Fruit fly (Drosophila melanogaster): Measurements from ENCODE around the gene Fpgs1.

Gene Fpgs1

DNA sequence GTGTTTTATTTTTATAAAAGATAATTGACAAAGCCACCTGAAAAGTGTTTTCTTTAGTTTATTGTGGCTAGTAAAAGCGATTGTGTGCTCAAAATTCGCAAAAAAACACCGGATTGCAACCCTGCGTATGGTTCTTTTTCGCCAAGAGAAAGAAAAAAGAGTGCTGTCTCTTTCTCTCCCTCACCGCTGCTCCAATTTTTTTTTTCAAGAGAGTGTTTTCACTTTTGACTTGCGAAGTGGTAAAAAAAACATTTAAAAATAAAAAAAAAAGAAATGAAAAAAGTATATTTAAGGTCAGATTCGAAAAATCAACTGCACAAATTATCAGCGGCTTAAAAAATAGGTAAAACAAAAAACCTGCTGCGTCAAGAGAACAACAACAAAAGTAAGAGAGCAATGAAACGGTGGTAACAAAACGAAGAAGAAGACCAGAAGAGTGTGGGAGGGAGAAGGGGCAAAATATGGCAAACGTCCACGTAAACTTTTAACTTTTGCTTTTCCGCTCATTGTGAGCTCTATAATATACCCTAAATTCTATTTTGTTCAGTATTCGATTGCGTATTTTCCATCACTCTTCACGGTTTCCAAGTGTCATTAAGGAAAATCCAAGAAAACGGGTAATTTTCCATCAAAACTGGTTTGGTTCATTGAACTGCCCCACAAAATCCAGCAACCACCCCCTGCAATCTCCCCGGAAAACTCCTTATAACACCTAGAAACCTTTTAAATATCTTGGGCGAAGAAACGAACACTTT lies 15.1 kb upstream of the Fpgs1 start:
- no peak for TF ChIP-seq h (optimal IDR thresholded peaks at IDR 0.05)
- no peak for TF ChIP-seq psq (optimal IDR thresholded peaks at IDR 0.05)
- TF ChIP-seq Myc (optimal IDR thresholded peaks at IDR 0.05) = no peak
- no peak for TF ChIP-seq insv (optimal IDR thresholded peaks at IDR 0.05)
- no peak for TF ChIP-seq Sin3A (optimal IDR thresholded peaks at IDR 0.05)

DNA sequence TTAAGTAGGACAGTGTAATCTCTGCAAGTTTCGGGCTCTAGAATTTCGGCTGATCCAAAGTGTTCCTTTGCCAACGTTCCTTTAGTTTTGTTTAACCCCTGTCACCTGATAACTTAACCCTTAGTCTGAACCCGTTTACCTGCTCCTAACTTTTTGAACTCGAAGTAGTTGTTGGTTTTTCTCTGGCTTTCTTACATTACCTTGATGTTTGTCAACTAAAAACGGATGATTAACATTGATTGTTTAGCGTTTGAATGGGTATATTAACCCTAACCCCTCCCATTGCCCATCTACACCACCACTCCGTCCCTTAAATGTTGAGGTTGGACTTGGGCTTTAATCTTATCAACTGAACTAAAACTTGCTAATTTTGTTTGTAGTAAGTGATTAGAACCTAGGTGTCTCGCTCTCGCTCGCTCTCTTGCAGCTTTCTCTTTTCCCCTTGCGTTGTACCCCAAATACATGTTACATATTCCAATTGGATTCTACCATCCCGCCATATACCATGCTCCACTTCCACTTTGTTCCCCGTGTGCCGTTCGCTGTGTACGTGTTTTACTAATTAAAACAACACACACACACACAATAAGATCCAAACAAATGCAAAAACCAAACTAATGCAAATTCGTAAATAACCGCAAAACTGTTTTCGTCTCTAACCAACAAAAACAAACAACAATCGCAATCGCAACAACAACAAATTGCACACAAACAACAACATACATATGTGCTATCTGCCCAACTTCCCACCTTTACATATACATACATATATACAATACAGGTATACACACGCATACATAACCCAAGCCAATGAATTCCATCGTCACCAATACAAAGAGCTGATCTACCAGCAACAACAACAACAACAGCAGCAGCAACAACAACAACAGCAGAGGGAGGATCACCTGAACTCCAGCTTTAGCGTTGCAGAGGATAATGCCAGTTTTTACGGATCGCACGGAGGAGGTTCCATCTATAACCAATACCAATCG lies 10.6 kb upstream of the Fpgs1 start:
- TF ChIP-seq insv (optimal IDR thresholded peaks at IDR 0.05) (no peak), h (optimal IDR thresholded peaks at IDR 0.05) (no peak), Myc (optimal IDR thresholded peaks at IDR 0.05) (no peak), Sin3A (optimal IDR thresholded peaks at IDR 0.05) (no peak), ttk (optimal IDR thresholded peaks at IDR 0.05) (no peak), psq (optimal IDR thresholded peaks at IDR 0.05) (no peak)

DNA sequence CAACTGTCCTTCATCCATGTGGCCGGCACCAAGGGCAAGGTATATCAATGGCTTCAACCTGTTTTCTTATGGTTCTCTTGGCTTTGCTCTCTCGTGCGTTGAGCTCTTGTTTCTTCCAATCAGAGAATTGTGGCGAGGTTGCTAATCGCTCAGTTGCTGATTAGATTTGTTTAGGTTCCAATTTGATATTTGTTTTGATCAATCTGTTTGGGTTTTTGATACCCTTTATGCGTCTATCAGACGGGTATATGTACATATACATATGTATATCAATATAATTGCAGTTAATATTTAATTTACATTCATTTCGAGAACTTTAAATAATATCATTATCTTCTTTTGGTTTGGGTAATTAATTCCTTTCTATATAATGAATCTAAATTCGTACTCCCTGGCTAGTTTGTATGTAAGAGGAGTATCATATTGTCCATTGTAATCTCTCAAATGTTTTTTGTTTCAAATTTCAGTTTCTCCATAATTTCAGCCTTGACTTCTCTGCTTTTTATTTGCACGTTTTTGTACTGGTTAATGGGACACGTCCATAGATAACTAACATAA lies 1.7 kb downstream of the Fpgs1 start:
- TF ChIP-seq Sin3A (optimal IDR thresholded peaks at IDR 0.05) (no peak), psq (optimal IDR thresholded peaks at IDR 0.05) (no peak), insv (optimal IDR thresholded peaks at IDR 0.05) (no peak), Myc (optimal IDR thresholded peaks at IDR 0.05) (no peak), ttk (optimal IDR thresholded peaks at IDR 0.05) (no peak), h (optimal IDR thresholded peaks at IDR 0.05) (no peak)

DNA sequence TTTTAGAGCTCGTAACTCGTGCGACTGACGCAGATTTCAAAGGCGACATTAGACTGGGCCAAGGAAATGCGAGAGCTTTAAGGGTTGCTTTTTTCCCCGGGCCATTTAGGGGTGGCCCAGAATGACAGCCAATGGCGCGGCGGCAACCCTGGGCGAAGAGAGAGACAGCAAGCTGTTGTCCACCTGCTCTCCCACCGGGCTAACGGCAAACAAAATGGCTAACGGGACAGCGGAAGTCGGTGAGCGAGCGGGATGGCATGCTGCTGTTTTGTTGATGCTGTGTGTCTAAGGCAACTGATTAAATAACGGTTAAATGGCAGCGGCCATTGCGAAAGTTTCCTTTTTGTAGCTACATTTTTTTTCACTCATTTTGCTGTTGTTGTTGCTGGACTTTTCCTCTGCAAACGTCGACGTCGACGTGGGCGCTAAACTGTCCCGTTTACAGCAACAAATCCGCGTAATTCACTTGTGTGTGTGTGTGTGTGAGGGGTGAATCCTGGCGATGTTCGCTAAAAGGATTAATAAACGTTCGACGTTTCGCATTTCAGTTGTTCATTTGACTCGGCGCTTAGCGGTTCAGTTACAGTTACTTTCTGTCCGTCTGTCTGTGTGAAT lies 4.2 kb downstream of the Fpgs1 start, which contains the start of gene CG11085:
CG11085 (plus strand) TSS at position 565 of the 615 bp plus-strand sequence.
- TF ChIP-seq psq (optimal IDR thresholded peaks at IDR 0.05) (no peak), Myc (optimal IDR thresholded peaks at IDR 0.05) (no peak), ttk (optimal IDR thresholded peaks at IDR 0.05) (no peak), Sin3A (optimal IDR thresholded peaks at IDR 0.05) (no peak), h (optimal IDR thresholded peaks at IDR 0.05) (no peak), insv (optimal IDR thresholded peaks at IDR 0.05) (no peak)

DNA sequence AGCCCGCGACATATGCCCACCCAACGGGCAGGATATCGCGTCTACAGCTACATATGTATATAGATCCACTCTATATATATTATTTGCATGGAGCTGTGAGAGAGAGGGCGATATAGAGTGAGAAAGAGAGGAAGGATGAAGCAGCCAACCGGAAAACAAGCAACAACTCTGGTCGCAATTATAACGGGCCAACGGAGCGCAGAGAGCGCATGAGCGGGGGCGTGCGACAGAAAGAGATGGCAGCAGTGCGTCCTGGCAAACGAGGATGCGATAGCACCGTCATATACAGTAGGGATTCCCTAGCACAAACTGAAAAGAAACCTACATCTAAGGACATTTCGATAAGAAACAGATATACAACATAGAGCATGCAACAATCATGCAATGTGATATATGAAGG lies 10.0 kb downstream of the Fpgs1 start:
- TF ChIP-seq insv (optimal IDR thresholded peaks at IDR 0.05) = no peak
- no peak for TF ChIP-seq h (optimal IDR thresholded peaks at IDR 0.05)
- TF ChIP-seq ttk (optimal IDR thresholded peaks at IDR 0.05) = no peak
- no peak for TF ChIP-seq Sin3A (optimal IDR thresholded peaks at IDR 0.05)
- TF ChIP-seq Myc (optimal IDR thresholded peaks at IDR 0.05) = no peak
- no peak for TF ChIP-seq psq (optimal IDR thresholded peaks at IDR 0.05)

DNA sequence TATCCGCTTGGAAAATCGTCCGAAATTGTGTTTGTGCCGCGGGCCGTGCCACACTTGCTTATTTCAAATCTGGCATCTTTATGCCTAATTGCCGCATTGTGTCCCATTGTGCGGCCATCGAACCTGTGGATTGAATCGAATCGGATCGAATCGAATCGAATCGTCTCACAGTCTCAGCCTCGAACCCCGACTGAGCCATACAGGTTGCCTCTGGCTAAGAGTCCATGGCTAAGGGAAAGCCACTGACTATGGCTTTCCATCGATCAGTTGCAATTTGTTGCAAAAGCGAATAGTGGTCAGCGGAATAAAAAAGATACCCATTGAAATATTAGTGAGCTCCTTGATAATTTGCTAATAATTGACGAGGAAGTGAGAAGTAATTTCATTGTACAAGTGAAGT lies 12.3 kb downstream of the Fpgs1 start, which contains the start of gene CG15728:
CG15728 (plus strand) TSS at position 301 of the 400 bp plus-strand sequence.
- TF ChIP-seq psq (optimal IDR thresholded peaks at IDR 0.05) (no peak), Sin3A (optimal IDR thresholded peaks at IDR 0.05) (no peak), Myc (optimal IDR thresholded peaks at IDR 0.05) (no peak), insv (optimal IDR thresholded peaks at IDR 0.05) (no peak), h (optimal IDR thresholded peaks at IDR 0.05) (no peak), ttk (optimal IDR thresholded peaks at IDR 0.05) (no peak)

DNA sequence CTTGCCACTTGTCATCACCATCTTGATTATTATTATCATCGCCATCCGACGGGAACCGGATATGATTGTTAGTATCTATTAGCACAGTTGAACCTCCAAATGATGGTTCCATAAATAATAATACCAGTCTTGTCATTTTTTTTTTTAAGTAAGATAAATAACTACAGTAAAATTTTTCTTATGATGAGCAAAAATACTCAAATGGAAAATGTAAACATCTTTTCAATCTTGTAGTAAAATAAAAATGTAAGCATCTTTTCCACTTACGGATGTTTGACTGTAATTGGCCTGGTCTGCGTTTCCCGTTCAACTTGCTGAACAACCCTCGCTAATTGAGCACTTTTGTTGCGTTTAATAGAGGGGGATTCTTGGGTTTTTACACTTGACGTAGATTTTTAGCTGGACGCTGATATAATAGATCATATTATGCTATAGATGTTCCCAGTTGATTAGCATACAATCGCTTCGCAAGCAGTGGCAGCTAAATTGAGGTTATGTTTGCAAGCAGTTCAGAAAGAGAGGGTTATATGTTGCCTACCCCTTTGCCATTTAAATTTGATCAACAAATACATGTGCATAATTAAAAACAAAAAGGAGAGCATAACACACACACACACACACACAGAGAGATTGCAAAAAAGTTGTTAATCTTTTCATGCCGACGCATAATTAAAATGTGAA lies 14.1 kb downstream of the Fpgs1 start:
- TF ChIP-seq Myc (optimal IDR thresholded peaks at IDR 0.05) = no peak
- TF ChIP-seq ttk (optimal IDR thresholded peaks at IDR 0.05) = no peak
- no peak for TF ChIP-seq Sin3A (optimal IDR thresholded peaks at IDR 0.05)
- no peak for TF ChIP-seq insv (optimal IDR thresholded peaks at IDR 0.05)
- TF ChIP-seq psq (optimal IDR thresholded peaks at IDR 0.05) = no peak
- TF ChIP-seq h (optimal IDR thresholded peaks at IDR 0.05) = no peak

DNA sequence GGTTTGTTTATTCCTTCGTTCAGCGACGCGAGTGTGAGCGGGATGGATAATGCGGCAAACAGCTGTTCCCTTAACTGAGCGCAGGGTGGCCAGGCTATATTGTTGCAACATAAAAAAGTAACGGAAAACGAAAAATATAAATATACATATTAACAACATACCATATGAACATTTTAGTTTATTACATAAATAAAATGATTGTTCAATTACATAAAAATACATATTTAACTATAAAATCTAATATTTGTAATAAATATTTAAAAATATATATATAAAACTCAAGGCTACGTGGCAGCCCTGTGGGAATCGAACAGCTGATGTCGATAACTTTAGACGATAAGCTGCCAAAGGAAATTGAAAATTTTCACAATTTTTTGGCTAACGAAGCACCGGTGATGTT lies 17.9 kb downstream of the Fpgs1 start, which contains the start of the genes Aven and CG2540:
Aven (minus strand) TSS at position 77 of the 400 bp plus-strand sequence.
CG2540 (plus strand) TSS at position 315 of the 400 bp plus-strand sequence.
- TF ChIP-seq Sin3A (optimal IDR thresholded peaks at IDR 0.05) (no peak), Myc (optimal IDR thresholded peaks at IDR 0.05) (no peak), h (optimal IDR thresholded peaks at IDR 0.05) (no peak), ttk (optimal IDR thresholded peaks at IDR 0.05) (no peak), insv (optimal IDR thresholded peaks at IDR 0.05) (no peak), psq (optimal IDR thresholded peaks at IDR 0.05) (no peak)

DNA sequence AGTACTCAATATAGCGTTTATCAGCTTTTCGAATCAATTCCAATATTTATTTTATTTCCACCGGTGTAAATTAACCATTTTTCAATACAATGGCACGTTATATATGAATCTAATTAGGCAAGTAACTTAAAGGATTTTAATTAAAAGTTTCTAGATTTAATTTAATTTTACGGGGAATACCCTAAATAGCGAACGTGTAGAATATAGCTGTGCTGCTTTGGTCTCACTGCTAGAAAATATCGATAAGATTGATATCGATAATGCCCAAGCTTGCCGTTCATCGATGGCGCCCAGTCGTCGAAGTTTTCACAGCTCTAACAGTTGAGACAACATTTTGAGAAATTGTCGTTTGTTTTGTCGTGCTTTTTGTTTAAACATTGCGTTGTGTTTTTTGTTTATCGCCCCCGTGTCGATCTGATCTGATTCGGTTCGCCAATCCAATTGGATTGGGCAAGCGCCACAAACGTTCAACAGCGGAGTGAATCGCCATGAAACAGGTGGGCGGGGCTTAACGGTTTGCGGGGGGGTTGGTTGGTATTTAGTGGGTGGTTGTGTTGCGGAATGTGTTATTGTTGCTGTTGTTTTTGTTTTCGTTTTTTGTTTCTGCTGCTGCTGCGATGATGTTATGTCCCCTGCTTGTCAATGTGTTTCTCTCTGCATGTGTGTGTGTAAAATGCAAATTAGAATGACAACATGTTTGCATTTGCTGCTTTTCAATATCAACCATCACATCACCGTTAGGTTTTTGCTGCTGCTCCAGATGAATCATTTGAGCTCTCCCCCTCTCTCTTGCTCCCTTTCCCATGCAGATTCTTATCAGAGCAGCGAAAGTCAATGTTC lies 19.9 kb downstream of the Fpgs1 start, which contains the start of gene Tomosyn:
Tomosyn (plus strand) TSS at position 289 of the 840 bp plus-strand sequence.
- TF ChIP-seq psq (optimal IDR thresholded peaks at IDR 0.05) (no peak), h (optimal IDR thresholded peaks at IDR 0.05) (no peak), Myc (optimal IDR thresholded peaks at IDR 0.05) (no peak), ttk (optimal IDR thresholded peaks at IDR 0.05) (no peak), Sin3A (optimal IDR thresholded peaks at IDR 0.05) (no peak), insv (optimal IDR thresholded peaks at IDR 0.05) (no peak)

DNA sequence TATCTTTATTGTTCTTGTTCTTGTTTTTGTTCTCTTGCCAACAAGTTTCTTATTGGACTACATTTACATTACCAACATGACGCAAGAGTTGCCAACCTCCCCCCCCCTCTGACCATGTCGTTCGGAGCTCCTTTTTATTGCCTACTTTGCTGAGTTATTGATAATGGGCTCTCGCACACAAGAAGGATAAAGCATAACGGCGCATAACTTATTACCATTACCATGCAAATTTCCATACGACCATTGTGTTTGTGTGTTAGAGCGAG lies 20.4 kb downstream of the Fpgs1 start:
- TF ChIP-seq psq (optimal IDR thresholded peaks at IDR 0.05) (no peak), ttk (optimal IDR thresholded peaks at IDR 0.05) (no peak), Sin3A (optimal IDR thresholded peaks at IDR 0.05) (no peak), insv (optimal IDR thresholded peaks at IDR 0.05) (no peak), h (optimal IDR thresholded peaks at IDR 0.05) (no peak), Myc (optimal IDR thresholded peaks at IDR 0.05) (no peak)

Measured in Kc167 (cell line).